Fruit fly (Drosophila melanogaster) S2 (cell line): ENCODE results near the gene CG42353.

Experiments
- CG8478 ChIP-seq: fragments of >200 bp; optimal IDR thresholded peaks from 2 replicates; lab custom pipeline; 2018
- CTCF ChIP-seq, 2 experiments: fragments of >200 bp; optimal IDR thresholded peaks; 2 replicates each; lab custom pipeline; 2018

DNA sequence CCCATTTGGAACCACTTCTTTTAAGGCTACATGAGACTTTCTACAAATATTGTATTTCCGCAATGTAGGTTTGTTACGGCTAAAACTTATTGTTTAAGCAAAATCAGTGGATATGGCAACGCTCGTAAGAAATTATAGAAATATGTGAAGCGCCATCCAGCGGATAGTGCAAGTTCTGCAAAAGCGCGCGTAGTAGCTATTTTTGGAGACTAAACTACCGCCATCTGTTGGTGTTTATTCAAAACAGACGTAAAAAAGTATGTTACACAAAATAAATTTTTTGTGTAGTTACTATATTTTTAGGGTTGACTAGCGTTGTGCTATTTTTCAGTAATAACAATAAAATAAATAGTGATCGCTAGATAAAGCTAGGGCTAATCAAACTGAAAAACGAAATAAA, 969 bp upstream of the CG42353 start:
- TF ChIP-seq CTCF (optimal IDR thresholded peaks at IDR 0.05; lab: Kevin White, UChicago) (peak; percentile 91 to 96), CG8478 (lab: Kevin White, UChicago) (no peak)
